Worm (Caenorhabditis elegans) whole organism, L1 larva: ENCODE data around the gene ZK666.1.

ENCODE experiments used
- C04F5.9 ChIP-seq: sonication (generic microtip); optimal IDR thresholded peaks from 2 replicates; lab custom pipeline; 2016; ENCODE audit warnings: missing genetic modification characterization, missing compliant biosample characterization
- C16A3.4 ChIP-seq: fragments of 150-350 bp; optimal IDR thresholded peaks from 2 replicates; lab custom pipeline; 2014; ENCODE audit warnings: missing biosample characterization, missing genetic modification characterization
- F16B12.6 ChIP-seq: fragments of 150-350 bp; optimal IDR thresholded peaks from 2 replicates; lab custom pipeline; 2014; ENCODE audit warnings: missing biosample characterization, missing genetic modification characterization
- aha-1 ChIP-seq: fragments of 150-350 bp; optimal IDR thresholded peaks from 2 replicates; lab custom pipeline; 2014; ENCODE audit warnings: missing biosample characterization, missing genetic modification characterization
- aly-2 ChIP-seq: fragments of 150-350 bp; optimal IDR thresholded peaks from 2 replicates; lab custom pipeline; 2014; ENCODE audit warnings: missing biosample characterization, missing genetic modification characterization
- ama-1 ChIP-seq: fragments of 150-350 bp; optimal IDR thresholded peaks from 2 replicates; lab custom pipeline; 2014
- blmp-1 ChIP-seq: fragments of 150-350 bp; optimal IDR thresholded peaks from 2 replicates; lab custom pipeline; 2014; ENCODE audit warnings: missing biosample characterization, missing genetic modification characterization
- ceh-63 ChIP-seq: fragments of 200-800 bp; sonication (Bioruptor generic); optimal IDR thresholded peaks from 2 replicates; lab custom pipeline; 2018; ENCODE audit warnings: mild to moderate bottlenecking, missing genetic modification characterization, missing compliant biosample characterization
- ceh-88 ChIP-seq: fragments of 200-800 bp; sonication (Bioruptor generic); IDR thresholded peaks from 2 replicates; pipeline ENCODE4 v1.3.6; 2022; ENCODE audit warnings: missing genetic modification characterization, missing compliant biosample characterization
- ces-1 ChIP-seq: fragments of 150-350 bp; optimal IDR thresholded peaks from 2 replicates; lab custom pipeline; 2014; ENCODE audit warnings: missing biosample characterization, missing genetic modification reagents, missing genetic modification characterization
- dsc-1 ChIP-seq: sonication (generic microtip); optimal IDR thresholded peaks from 2 replicates; lab custom pipeline; 2016; ENCODE audit warnings: mild to moderate bottlenecking, missing genetic modification characterization, missing compliant biosample characterization
- efl-1 ChIP-seq, 4 experiments: fragments of 150-350 bp; optimal IDR thresholded peaks in 3 of 4; peaks in 1 of 4; 1 replicate in 1 of 4; 2 replicates in 3 of 4; lab custom pipeline; 2014; ENCODE audit warnings: missing biosample characterization in 2 of 4, missing genetic modification characterization in 2 of 4, missing genetic modification reagents in 2 of 4
- efl-3 ChIP-seq: fragments of 200-800 bp; sonication (Bioruptor generic); optimal IDR thresholded peaks from 2 replicates; lab custom pipeline; 2018; ENCODE audit warnings: mild to moderate bottlenecking, missing genetic modification characterization, missing compliant biosample characterization
- egl-13 ChIP-seq: sonication (generic microtip); optimal IDR thresholded peaks from 2 replicates; lab custom pipeline; 2016; ENCODE audit warnings: missing genotype, missing genetic modification reagents, missing genetic modification characterization, missing compliant biosample characterization
- elt-2 ChIP-seq: sonication (generic microtip); optimal IDR thresholded peaks from 2 replicates; lab custom pipeline; 2016; ENCODE audit warnings: missing genetic modification characterization, mild to moderate bottlenecking, inconsistent platforms, missing compliant biosample characterization, missing genetic modification reagents
- elt-3 ChIP-seq, 6 experiments: fragments of 150-350 bp in 1 of 6; sonication (generic microtip); optimal IDR thresholded peaks; 2 replicates each; lab custom pipeline; 2017 to 2018; ENCODE audit warnings: missing biosample characterization in 6 of 6, missing genetic modification characterization in 6 of 6, inconsistent platforms in 1 of 6
- fkh-10 ChIP-seq: sonication (generic microtip); optimal IDR thresholded peaks from 2 replicates; lab custom pipeline; 2017; ENCODE audit warnings: missing biosample characterization, missing genetic modification reagents, missing genetic modification characterization
- fkh-4 ChIP-seq: sonication (generic microtip); optimal IDR thresholded peaks from 2 replicates; lab custom pipeline; 2016; ENCODE audit warnings: missing compliant biosample characterization, missing genetic modification characterization, borderline replicate concordance
- hpl-2 ChIP-seq: fragments of 150-350 bp; optimal IDR thresholded peaks from 2 replicates; lab custom pipeline; 2014; ENCODE audit warnings: missing biosample characterization, missing genetic modification reagents, missing genetic modification characterization
- irx-1 ChIP-seq: sonication (generic microtip); optimal IDR thresholded peaks from 2 replicates; lab custom pipeline; 2016; ENCODE audit warnings: missing genetic modification characterization, missing compliant biosample characterization
- isw-1 ChIP-seq: fragments of 200-800 bp; sonication (Bioruptor generic); IDR thresholded peaks from 2 replicates; pipeline ENCODE4 v1.3.6; 2022; ENCODE audit warnings: missing genetic modification characterization, missing compliant biosample characterization
- jun-1 ChIP-seq: fragments of 150-350 bp; optimal IDR thresholded peaks from 2 replicates; lab custom pipeline; 2014; ENCODE audit warnings: missing biosample characterization, missing genetic modification reagents, missing genetic modification characterization
- lin-35 ChIP-seq, 2 experiments: fragments of 150-350 bp; optimal IDR thresholded peaks; 2 replicates each; lab custom pipeline; 2014; ENCODE audit warnings: missing biosample characterization in 2 of 2, missing genetic modification characterization in 2 of 2, missing genetic modification reagents in 2 of 2
- lin-39 ChIP-seq: fragments of 150-350 bp; optimal IDR thresholded peaks from 2 replicates; lab custom pipeline; 2014; ENCODE audit warnings: missing biosample characterization, missing genetic modification reagents, missing genetic modification characterization
- mdl-1 ChIP-seq, 2 experiments: fragments of 150-350 bp; optimal IDR thresholded peaks; 2 replicates each; lab custom pipeline; 2014 to 2017; ENCODE audit warnings: missing biosample characterization in 2 of 2, missing genetic modification characterization in 2 of 2, inconsistent platforms in 1 of 2
- nhr-11 ChIP-seq: fragments of 150-350 bp; optimal IDR thresholded peaks from 2 replicates; lab custom pipeline; 2014; ENCODE audit warnings: missing biosample characterization, missing genetic modification characterization
- nhr-19 ChIP-seq: fragments of 200-800 bp; sonication (Bioruptor generic); conservative IDR thresholded peaks from 2 replicates; pipeline ENCODE4 v1.3.6; 2022; ENCODE audit warnings: missing genetic modification characterization, missing compliant biosample characterization
- nhr-237 ChIP-seq: fragments of 150-350 bp; optimal IDR thresholded peaks from 2 replicates; lab custom pipeline; 2014; ENCODE audit warnings: missing biosample characterization, missing genetic modification characterization
- nhr-28 ChIP-seq: fragments of 150-350 bp; optimal IDR thresholded peaks from 2 replicates; lab custom pipeline; 2014; ENCODE audit warnings: missing biosample characterization, missing genetic modification characterization
- nhr-47 ChIP-seq: sonication (generic microtip); optimal IDR thresholded peaks from 2 replicates; lab custom pipeline; 2016; ENCODE audit warnings: mild to moderate bottlenecking, missing genetic modification characterization, moderate library complexity, missing compliant biosample characterization
- nhr-71 ChIP-seq: sonication (generic microtip); optimal IDR thresholded peaks from 2 replicates; lab custom pipeline; 2016; ENCODE audit warnings: mild to moderate bottlenecking, missing genetic modification characterization, moderate library complexity, missing compliant biosample characterization
- nhr-76 ChIP-seq: sonication (generic microtip); optimal IDR thresholded peaks from 2 replicates; lab custom pipeline; 2017; ENCODE audit warnings: missing biosample characterization, missing genetic modification characterization
- nhr-77 ChIP-seq: fragments of 150-350 bp; optimal IDR thresholded peaks from 2 replicates; lab custom pipeline; 2014; ENCODE audit warnings: missing biosample characterization, missing genetic modification characterization
- nhr-84 ChIP-seq: sonication (generic microtip); optimal IDR thresholded peaks from 2 replicates; lab custom pipeline; 2017; ENCODE audit warnings: missing biosample characterization, missing genetic modification characterization
- nhr-85 ChIP-seq: sonication (generic microtip); peaks from one replicate; lab custom pipeline; 2016; ENCODE audit warnings: missing genetic modification characterization, inconsistent platforms, missing compliant biosample characterization
- nhr-90 ChIP-seq: sonication (generic microtip); optimal IDR thresholded peaks from 2 replicates; lab custom pipeline; 2016; ENCODE audit warnings: mild to moderate bottlenecking, missing genetic modification characterization, missing compliant biosample characterization; ENCODE audit not compliant: poor library complexity
- pag-3 ChIP-seq: sonication (generic microtip); optimal IDR thresholded peaks from 2 replicates; lab custom pipeline; 2017; ENCODE audit warnings: missing genetic modification characterization, mild to moderate bottlenecking, missing compliant biosample characterization, antibody characterized with exemption, borderline replicate concordance; ENCODE audit not compliant: insufficient read depth
- pax-3 ChIP-seq: fragments of 200-800 bp; sonication (Bioruptor generic); optimal IDR thresholded peaks from 2 replicates; lab custom pipeline; 2018; ENCODE audit warnings: mild to moderate bottlenecking, missing genetic modification characterization, moderate library complexity, missing compliant biosample characterization
- pqm-1 ChIP-seq: sonication (generic microtip); optimal IDR thresholded peaks from 3 replicates; lab custom pipeline; 2017; ENCODE audit warnings: missing biosample characterization, missing genetic modification characterization
- rnt-1 ChIP-seq: sonication (generic microtip); optimal IDR thresholded peaks from 2 replicates; lab custom pipeline; 2016; ENCODE audit warnings: mild to moderate bottlenecking, missing genetic modification characterization, moderate library complexity, missing compliant biosample characterization
- skn-1 ChIP-seq: fragments of 150-350 bp; optimal IDR thresholded peaks from 2 replicates; lab custom pipeline; 2014; ENCODE audit warnings: missing biosample characterization, missing genetic modification characterization
- snpc-4 ChIP-seq: fragments of 150-350 bp; optimal IDR thresholded peaks from 2 replicates; lab custom pipeline; 2014; ENCODE audit warnings: missing biosample characterization, missing genetic modification characterization
- sox-4 ChIP-seq: sonication (generic microtip); optimal IDR thresholded peaks from 2 replicates; lab custom pipeline; 2016; ENCODE audit warnings: missing genetic modification characterization, missing compliant biosample characterization
- sptf-1 ChIP-seq: fragments of 150-350 bp; optimal IDR thresholded peaks from 2 replicates; lab custom pipeline; 2014; ENCODE audit warnings: missing biosample characterization, missing genetic modification characterization
- swsn-7 ChIP-seq: sonication (generic microtip); optimal IDR thresholded peaks from 2 replicates; lab custom pipeline; 2016; ENCODE audit warnings: missing genetic modification characterization, missing compliant biosample characterization
- tbx-2 ChIP-seq: sonication (generic microtip); optimal IDR thresholded peaks from 2 replicates; lab custom pipeline; 2016; ENCODE audit warnings: missing genetic modification characterization, missing compliant biosample characterization
- tlp-1 ChIP-seq: fragments of 150-350 bp; optimal IDR thresholded peaks from 2 replicates; lab custom pipeline; 2014; ENCODE audit warnings: missing biosample characterization, missing genetic modification characterization
- unc-130 ChIP-seq: fragments of 150-350 bp; optimal IDR thresholded peaks from 2 replicates; lab custom pipeline; 2017; ENCODE audit warnings: missing biosample characterization, missing genetic modification characterization, inconsistent platforms
- unc-62 ChIP-seq: fragments of 150-350 bp; optimal IDR thresholded peaks from 2 replicates; lab custom pipeline; 2014; ENCODE audit warnings: missing biosample characterization, missing genetic modification reagents, missing genetic modification characterization
- unc-98 ChIP-seq: fragments of 200-800 bp; sonication (Bioruptor generic); IDR thresholded peaks from 2 replicates; pipeline ENCODE4 v1.3.6; 2022; ENCODE audit warnings: missing genetic modification characterization, missing compliant biosample characterization
- vab-15 ChIP-seq: sonication (generic microtip); optimal IDR thresholded peaks from 2 replicates; lab custom pipeline; 2017; ENCODE audit warnings: missing genotype, mild to moderate bottlenecking, missing genetic modification characterization, missing compliant biosample characterization
- zip-4 ChIP-seq: fragments of 200-800 bp; sonication (Bioruptor generic); optimal IDR thresholded peaks from 2 replicates; lab custom pipeline; 2018; ENCODE audit warnings: mild to moderate bottlenecking, missing genetic modification characterization, moderate library complexity, missing compliant biosample characterization
- ztf-4 ChIP-seq: fragments of 150-350 bp; optimal IDR thresholded peaks from 2 replicates; lab custom pipeline; 2014; ENCODE audit warnings: missing biosample characterization, missing genetic modification characterization

The ZK666.1 gene

DNA sequence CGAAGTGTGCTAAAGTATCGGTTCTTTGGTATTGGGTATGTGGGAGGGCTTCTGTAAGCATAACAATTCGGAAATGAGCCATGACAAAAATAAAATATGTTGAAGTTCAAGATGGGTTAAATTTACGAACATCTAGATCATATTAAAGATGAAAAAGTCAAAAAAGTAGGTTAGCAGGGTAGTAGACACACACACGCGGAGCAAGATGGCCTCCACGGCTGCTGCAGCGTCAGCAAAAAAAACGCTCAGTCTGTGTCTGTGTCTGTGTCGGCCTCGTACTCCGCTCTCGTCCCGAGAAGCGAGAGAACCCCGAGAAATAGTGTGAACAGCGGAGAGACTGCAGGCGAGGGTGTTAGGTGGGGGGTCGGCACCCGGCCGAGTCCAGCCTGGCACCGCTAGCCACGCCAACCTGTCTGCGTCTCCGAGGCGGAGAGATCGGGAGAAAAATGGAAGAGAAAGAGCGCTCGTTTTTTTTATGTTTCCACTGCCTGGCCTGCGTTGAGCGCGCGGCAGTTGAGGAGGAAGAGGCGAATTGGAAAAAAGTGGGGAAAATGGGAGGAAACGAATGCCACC lies 31.4 kb upstream of the ZK666.1 start, which contains the start of gene myrf-1:
Gene myrf-1, minus strand, starts transcription at position 51 of the 573 bp plus-strand sequence.
- TF ChIP-seq snpc-4 (tag; lab: Kevin White, UChicago), result peak; percentile 48
- TF ChIP-seq rnt-1 (tag; lab: Kevin White, UChicago), result peak; percentile 82
- TF ChIP-seq nhr-90 (tag; lab: Kevin White, UChicago), result peak; percentile 73
- TF ChIP-seq nhr-71 (tag; lab: Kevin White, UChicago), result peak; percentile 91
- TF ChIP-seq blmp-1 (tag; lab: Kevin White, UChicago), result peak; percentile 73
- peak; percentile 89 for TF ChIP-seq swsn-7 (tag; lab: Kevin White, UChicago)
- peak; percentile 13 for TF ChIP-seq F16B12.6 (tag; lab: Kevin White, UChicago)
- TF ChIP-seq nhr-85, result peak; percentile 99
- peak; percentile 85 for TF ChIP-seq nhr-47 (tag; lab: Kevin White, UChicago)
- TF ChIP-seq mdl-1 (tag; optimal IDR thresholded peaks at IDR 0.05; lab: Kevin White, UChicago), result peak in 1 of 2 experiments; percentile 83
- TF ChIP-seq skn-1 (tag; lab: Kevin White, UChicago), result peak; percentile 77
- peak; percentile 53 to 59 for TF ChIP-seq lin-35 (GFP tag; optimal IDR thresholded peaks at IDR 0.05; lab: Kevin White, UChicago)
- TF ChIP-seq vab-15, result no peak
- no peak for TF ChIP-seq nhr-28 (tag; lab: Kevin White, UChicago)
- TF ChIP-seq zip-4 (GFP tag; lab: Kevin White, UChicago), result peak; percentile 36
- peak; percentile 66 for TF ChIP-seq isw-1 (GFP tag; lab: Robert Waterston, UW)
- TF ChIP-seq tlp-1 (tag; lab: Kevin White, UChicago), result no peak
- TF ChIP-seq elt-2 (tag; lab: Kevin White, UChicago), result peak; percentile 66
- peak; percentile 75 for TF ChIP-seq nhr-77 (tag; lab: Kevin White, UChicago)
- TF ChIP-seq jun-1 (tag; lab: Kevin White, UChicago), result peak; percentile 92
- TF ChIP-seq nhr-76 (tag; lab: Kevin White, UChicago), result no peak
- TF ChIP-seq ceh-63 (GFP tag; lab: Kevin White, UChicago), result no peak
- peak; percentile 77 for TF ChIP-seq dsc-1 (tag; lab: Kevin White, UChicago)
- peak; percentile 54 for TF ChIP-seq sox-4
- no peak for TF ChIP-seq nhr-84 (tag; lab: Kevin White, UChicago)
- peak; percentile 84 for TF ChIP-seq nhr-11 (tag; lab: Kevin White, UChicago)
- TF ChIP-seq fkh-10 (GFP tag; lab: Kevin White, UChicago), result peak; percentile 66
- TF ChIP-seq nhr-237, result peak; percentile 51
- TF ChIP-seq aly-2, result no peak
- no peak for TF ChIP-seq ces-1 (GFP tag; lab: Kevin White, UChicago)
- TF ChIP-seq C04F5.9 (tag; lab: Kevin White, UChicago), result no peak
- TF ChIP-seq efl-3 (GFP tag; lab: Kevin White, UChicago), result peak; percentile 22
- TF ChIP-seq hpl-2, result no peak
- TF ChIP-seq pax-3 (tag; lab: Kevin White, UChicago), result peak; percentile 37
- no peak for TF ChIP-seq lin-39 (tag; lab: Kevin White, UChicago)
- no peak for TF ChIP-seq fkh-4 (tag; lab: Kevin White, UChicago)
- peak; percentile 84 for TF ChIP-seq egl-13 (tag; lab: Kevin White, UChicago)
- peak in 1 of 6 experiments; percentile 9 for TF ChIP-seq elt-3 (tag; optimal IDR thresholded peaks at IDR 0.05; lab: Kevin White, UChicago)
- peak; percentile 70 for TF ChIP-seq unc-130 (tag; lab: Kevin White, UChicago)
- no peak for TF ChIP-seq ceh-88 (GFP tag; lab: Robert Waterston, UW)
- peak; percentile 80 for TF ChIP-seq nhr-19 (GFP tag; lab: Robert Waterston, UW)
- TF ChIP-seq irx-1 (tag; lab: Kevin White, UChicago), result peak; percentile 66
- TF ChIP-seq sptf-1 (tag; lab: Kevin White, UChicago), result no peak
- peak; percentile 80 for TF ChIP-seq ztf-4 (tag; lab: Kevin White, UChicago)
- TF ChIP-seq ama-1, result no peak
- TF ChIP-seq pag-3 (tag; lab: Kevin White, UChicago), result peak; percentile 72
- TF ChIP-seq efl-1 (optimal IDR thresholded peaks at IDR 0.05; lab: Kevin White, UChicago), result peak; percentile 72 to 79
- TF ChIP-seq efl-1 (GFP tag; optimal IDR thresholded peaks at IDR 0.05 in 1 of 2; lab: Kevin White, UChicago), result peak; percentile 55 to 91
- TF ChIP-seq unc-62 (GFP tag; lab: Kevin White, UChicago), result no peak
- TF ChIP-seq unc-98, result no peak
- TF ChIP-seq C16A3.4 (tag; lab: Kevin White, UChicago), result peak; percentile 65
- TF ChIP-seq pqm-1, result no peak
- peak; percentile 21 for TF ChIP-seq aha-1 (tag; lab: Kevin White, UChicago)
- peak; percentile 85 for TF ChIP-seq tbx-2 (tag; lab: Kevin White, UChicago)
